Worm (Caenorhabditis elegans): ENCODE measurements around the gene lgc-21.

lgc-21 gene

DNA sequence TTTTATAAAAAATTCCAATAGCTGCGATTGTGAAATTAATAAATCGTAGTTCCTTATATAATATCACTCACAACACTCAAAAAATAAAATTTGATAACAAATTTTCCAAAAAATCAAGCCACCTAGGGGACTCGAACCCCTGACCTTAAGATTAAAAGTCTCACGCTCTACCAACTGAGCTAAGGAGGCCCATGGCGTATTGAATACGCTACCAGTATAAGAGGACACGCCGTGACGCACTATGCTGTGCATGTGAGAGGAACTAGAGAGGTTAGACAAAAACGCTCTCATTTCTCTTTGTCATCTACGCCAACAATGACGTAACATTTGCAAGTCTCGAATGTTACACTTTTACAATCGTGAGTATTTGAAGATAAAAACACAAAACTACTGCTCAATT is 4.0 kb downstream of the lgc-21 start (continued):
- TF ChIP-seq pax-3 (tag; optimal IDR thresholded peaks at IDR 0.05): peak; percentile 66
- peak; percentile 87 for TF ChIP-seq snpc-4 (tag; optimal IDR thresholded peaks at IDR 0.05)
- peak; percentile 35 for TF ChIP-seq vab-15 (tag; optimal IDR thresholded peaks at IDR 0.05)
- peak; percentile 91 for TF ChIP-seq lin-14 (GFP tag; optimal IDR thresholded peaks at IDR 0.05)
- peak; percentile 54 to 64 for TF ChIP-seq efl-1 (optimal IDR thresholded peaks at IDR 0.05)
- TF ChIP-seq efl-1 (GFP tag; optimal IDR thresholded peaks at IDR 0.05 in 1 of 2): peak; percentile 7 to 94

DNA sequence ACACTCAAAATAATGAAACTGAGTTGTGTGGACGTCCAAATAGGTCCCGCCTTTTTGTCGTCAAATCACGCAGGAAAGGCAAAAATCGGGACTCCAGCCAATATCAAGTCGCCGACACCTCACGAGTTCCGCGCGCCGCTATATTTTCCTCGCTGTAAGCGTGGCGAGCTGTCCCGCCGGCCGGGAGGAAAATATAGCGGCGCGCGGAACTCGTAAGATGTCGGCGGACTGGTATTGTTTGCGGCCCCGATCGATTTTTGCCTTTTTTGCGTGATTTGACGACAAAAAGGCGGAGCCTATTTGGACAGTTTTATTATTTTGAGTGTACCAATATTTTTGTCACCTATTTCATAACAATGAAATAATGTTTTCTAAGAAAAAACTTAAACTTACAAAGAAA is 5.0 kb downstream of the lgc-21 start:
- TF ChIP-seq isw-1 (GFP tag; IDR thresholded peaks at IDR 0.05) (no peak), pqm-1 (tag; optimal IDR thresholded peaks at IDR 0.05) (no peak), grh-1 (GFP tag; IDR thresholded peaks at IDR 0.05) (no peak), rnt-1 (tag; optimal IDR thresholded peaks at IDR 0.05) (no peak), mdl-1 (tag; optimal IDR thresholded peaks at IDR 0.05) (no peak), nhr-71 (tag; optimal IDR thresholded peaks at IDR 0.05) (no peak), efl-1 (optimal IDR thresholded peaks at IDR 0.05) (no peak), efl-1 (GFP tag; optimal IDR thresholded peaks at IDR 0.05 in 1 of 2) (peak in 1 of 2 experiments; percentile 60), C16A3.4 (tag; optimal IDR thresholded peaks at IDR 0.05) (no peak)

DNA sequence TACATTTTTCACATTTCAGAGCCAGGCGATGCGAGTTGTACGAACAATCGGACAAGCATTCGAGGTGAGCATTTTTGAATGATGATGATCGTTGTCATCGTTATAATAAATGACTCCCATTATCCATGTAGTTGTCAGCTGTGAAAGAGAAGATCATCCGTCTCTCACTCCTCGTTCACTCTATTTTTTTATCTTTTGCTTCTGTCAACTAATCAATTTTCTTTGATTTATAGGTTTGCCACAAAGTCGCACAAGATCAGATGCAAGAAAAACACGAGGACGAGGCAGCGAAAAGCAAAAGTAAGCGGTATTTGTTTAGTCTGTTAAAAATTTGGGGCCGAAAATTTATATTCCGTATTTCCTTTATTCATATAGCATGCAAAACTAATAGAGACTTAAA is 11.3 kb downstream of the lgc-21 start:
- TF ChIP-seq unc-130 (tag; optimal IDR thresholded peaks at IDR 0.05) (no peak), Y116A8C.19 (tag; optimal IDR thresholded peaks at IDR 0.05; ENCODE audit: borderline replicate concordance) (no peak), jun-1 (tag; optimal IDR thresholded peaks at IDR 0.05) (no peak), egl-27 (tag; optimal IDR thresholded peaks at IDR 0.05) (no peak), egl-13 (tag; optimal IDR thresholded peaks at IDR 0.05) (no peak), efl-1 (optimal IDR thresholded peaks at IDR 0.05) (no peak), efl-1 (GFP tag; optimal IDR thresholded peaks at IDR 0.05 in 1 of 2) (no peak), sptf-1 (tag; optimal IDR thresholded peaks at IDR 0.05) (no peak), lin-39 (tag; optimal IDR thresholded peaks at IDR 0.05) (peak; percentile 35), dpl-1 (GFP tag; optimal IDR thresholded peaks at IDR 0.05) (no peak), nhr-237 (tag; optimal IDR thresholded peaks at IDR 0.05) (no peak), ama-1 (optimal IDR thresholded peaks at IDR 0.05) (no peak), ztf-4 (tag; optimal IDR thresholded peaks at IDR 0.05) (no peak), ceh-63 (GFP tag; optimal IDR thresholded peaks at IDR 0.05) (no peak), C34B4.2 (tag; optimal IDR thresholded peaks at IDR 0.05) (no peak), nhr-84 (tag; optimal IDR thresholded peaks at IDR 0.05) (no peak), nhr-85 (tag) (peak; percentile 0), blmp-1 (tag; optimal IDR thresholded peaks at IDR 0.05) (peak; percentile 68), alr-1 (tag; optimal IDR thresholded peaks at IDR 0.05; ENCODE audit: borderline replicate concordance) (no peak), pag-3 (tag; optimal IDR thresholded peaks at IDR 0.05; ENCODE audit: borderline replicate concordance, insufficient read depth) (peak; percentile 25), elt-3 (tag; optimal IDR thresholded peaks at IDR 0.05) (peak in 1 of 6 experiments; percentile 56), mdl-1 (tag; optimal IDR thresholded peaks at IDR 0.05) (no peak), snpc-4 (tag; optimal IDR thresholded peaks at IDR 0.05) (no peak), mab-9 (GFP tag; IDR thresholded peaks at IDR 0.05) (no peak), grh-1 (GFP tag; IDR thresholded peaks at IDR 0.05) (no peak), pax-3 (tag; optimal IDR thresholded peaks at IDR 0.05) (no peak), dsc-1 (tag; optimal IDR thresholded peaks at IDR 0.05) (no peak), tbx-2 (tag; optimal IDR thresholded peaks at IDR 0.05) (no peak), ets-5 (GFP tag; IDR thresholded peaks at IDR 0.05) (no peak), skn-1 (tag; optimal IDR thresholded peaks at IDR 0.05) (no peak), nhr-19 (GFP tag; conservative IDR thresholded peaks at IDR 0.05) (no peak), mef-2 (tag; optimal IDR thresholded peaks at IDR 0.05) (no peak), nhr-71 (tag; optimal IDR thresholded peaks at IDR 0.05) (peak; percentile 19), unc-30 (tag; optimal IDR thresholded peaks at IDR 0.05) (no peak), unc-86 (tag; optimal IDR thresholded peaks at IDR 0.05) (no peak), nhr-90 (tag; optimal IDR thresholded peaks at IDR 0.05; ENCODE audit: poor library complexity) (no peak), hlh-17 (GFP tag; optimal IDR thresholded peaks at IDR 0.05; ENCODE audit: borderline replicate concordance) (no peak), ceh-8 (GFP tag; optimal IDR thresholded peaks at IDR 0.05) (no peak), ztf-11 (tag; optimal IDR thresholded peaks at IDR 0.05) (no peak), F16B12.6 (tag; optimal IDR thresholded peaks at IDR 0.05) (no peak), unc-98 (GFP tag; IDR thresholded peaks at IDR 0.05) (no peak), nhr-12 (tag; optimal IDR thresholded peaks at IDR 0.05) (no peak)
